Worm (Caenorhabditis elegans) whole organism, L4/young adult: ENCODE results near the gene tsp-18.

Experiments used
- dao-5 ChIP-seq: sonication (generic microtip); optimal IDR thresholded peaks from 2 replicates; lab custom pipeline; 2016; ENCODE audit warnings: missing genotype, missing genetic modification characterization, moderate library complexity, missing compliant biosample characterization
- him-1 ChIP-seq: sonication (generic microtip); optimal IDR thresholded peaks from 2 replicates; lab custom pipeline; 2016; ENCODE audit warnings: missing genotype, missing genetic modification reagents, missing genetic modification characterization, missing compliant biosample characterization

DNA sequence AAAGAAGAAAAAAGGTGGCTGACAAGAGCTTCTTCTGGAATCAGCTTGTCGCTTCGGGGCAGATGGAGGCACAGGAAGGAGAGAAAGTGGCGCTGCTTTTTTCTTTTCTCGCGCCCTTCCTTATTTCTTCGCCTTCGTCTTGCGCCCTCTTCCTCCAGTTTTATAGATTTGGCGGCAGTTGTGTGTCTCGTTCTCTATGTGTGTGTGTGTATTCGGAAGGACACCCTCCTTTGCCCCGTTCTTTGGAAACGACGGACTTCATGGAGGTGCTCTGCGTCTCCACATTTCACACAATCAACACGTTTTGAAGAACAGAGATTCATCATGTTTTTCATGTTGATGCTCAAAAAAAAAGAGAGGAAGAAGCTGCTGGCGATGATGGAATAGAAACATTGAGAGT lies 44.3 kb downstream of the tsp-18 start:
- TF ChIP-seq dao-5 (tag; lab: Kevin White, UChicago) (no peak), him-1 (no peak)
